Fruit fly (Drosophila melanogaster): ENCODE results near the gene CG44227.

The CG44227 gene

dm6 chr3R:8652731-8653130 lies 32.2 kb downstream of the CG44227 start, which contains the start of the genes Sys1 and Dhod (continued):
- peak; percentile 83 for TF ChIP-seq hb (GFP tag; IDR thresholded peaks at IDR 0.05; ENCODE audit: partially characterized antibody)
- no peak for TF ChIP-seq CG1832 (GFP tag; optimal IDR thresholded peaks at IDR 0.05)
- peak; percentile 62 for TF ChIP-seq HLH3B (GFP tag; IDR thresholded peaks at IDR 0.05)
- peak; percentile 47 for TF ChIP-seq CG10654 (GFP tag; optimal IDR thresholded peaks at IDR 0.05)
- peak; percentile 21 for TF ChIP-seq ewg (GFP tag; optimal IDR thresholded peaks at IDR 0.05)
- peak; percentile 82 for TF ChIP-seq ems (GFP tag; optimal IDR thresholded peaks at IDR 0.05)
- TF ChIP-seq p53 (GFP tag; optimal IDR thresholded peaks at IDR 0.05), result no peak
- TF ChIP-seq Mes4 (GFP tag; optimal IDR thresholded peaks at IDR 0.05), result no peak
- peak; percentile 15 for TF ChIP-seq Spps (tag; optimal IDR thresholded peaks at IDR 0.05)
- peak; percentile 69 for TF ChIP-seq Max (GFP tag; optimal IDR thresholded peaks at IDR 0.05)
- TF ChIP-seq HHEX (GFP tag; optimal IDR thresholded peaks at IDR 0.05), result peak; percentile 38
- peak; percentile 22 for TF ChIP-seq tx (GFP tag; optimal IDR thresholded peaks at IDR 0.05)
- peak; percentile 70 for TF ChIP-seq lab (GFP tag; optimal IDR thresholded peaks at IDR 0.05)
- TF ChIP-seq ash1 (GFP tag; optimal IDR thresholded peaks at IDR 0.05), result no peak
- TF ChIP-seq klu (GFP tag; IDR thresholded peaks at IDR 0.05), result peak; percentile 40; the same call in 1 of the 2 replicates
- TF ChIP-seq CG18011 (GFP tag; optimal IDR thresholded peaks at IDR 0.05), result peak; percentile 60
- TF ChIP-seq nerfin-2 (GFP tag; IDR thresholded peaks at IDR 0.05; ENCODE audit: partially characterized antibody), result peak; percentile 64; the same call in 1 of the 2 replicates
- TF ChIP-seq CG6175 (GFP tag; IDR thresholded peaks at IDR 0.05), result no peak
- no peak for TF ChIP-seq sim (GFP tag; IDR thresholded peaks at IDR 0.05)
- TF ChIP-seq sob (GFP tag; IDR thresholded peaks at IDR 0.05), result peak; percentile 78
- no peak for TF ChIP-seq CG2875 (GFP tag; optimal IDR thresholded peaks at IDR 0.05)
- TF ChIP-seq CG17568 (GFP tag; optimal IDR thresholded peaks at IDR 0.05), result no peak
- no peak for TF ChIP-seq CG7745 (tag; optimal IDR thresholded peaks at IDR 0.05)
- no peak for TF ChIP-seq CG3726 (GFP tag; IDR thresholded peaks at IDR 0.05)
- peak; percentile 75 for TF ChIP-seq CG15514 (GFP tag; optimal IDR thresholded peaks at IDR 0.05)
- TF ChIP-seq twi (tag; optimal IDR thresholded peaks at IDR 0.05), result peak; percentile 19
- TF ChIP-seq abd-A (tag; optimal IDR thresholded peaks at IDR 0.05), result no peak
- peak; percentile 58 for TF ChIP-seq ssp (GFP tag; IDR thresholded peaks at IDR 0.05)
- no peak for TF ChIP-seq Asciz (GFP tag; optimal IDR thresholded peaks at IDR 0.05)
- peak; percentile 71 for TF ChIP-seq CG13894 (tag; optimal IDR thresholded peaks at IDR 0.05)
- TF ChIP-seq ac (GFP tag; optimal IDR thresholded peaks at IDR 0.05), result no peak
- TF ChIP-seq chif (GFP tag; optimal IDR thresholded peaks at IDR 0.05), result peak; percentile 29 to 57
- TF ChIP-seq Hmx (GFP tag; optimal IDR thresholded peaks at IDR 0.05), result peak; percentile 0
- peak; percentile 92 for TF ChIP-seq Med (GFP tag)
- TF ChIP-seq GATAe (GFP tag; conservative IDR thresholded peaks at IDR 0.05), result no peak
- TF ChIP-seq maf-S (GFP tag; optimal IDR thresholded peaks at IDR 0.05), result peak; percentile 67
- peak; percentile 36 for TF ChIP-seq Abd-B (GFP tag; optimal IDR thresholded peaks at IDR 0.05)
- peak; percentile 47 for TF ChIP-seq CG10209 (GFP tag; optimal IDR thresholded peaks at IDR 0.05)
- no peak for TF ChIP-seq pita (GFP tag; optimal IDR thresholded peaks at IDR 0.05)
- no peak for TF ChIP-seq CG2199 (GFP tag; IDR thresholded peaks at IDR 0.05)
- TF ChIP-seq toy (GFP tag; IDR thresholded peaks at IDR 0.05), result no peak
- TF ChIP-seq CG3163 (GFP tag; optimal IDR thresholded peaks at IDR 0.05), result peak; percentile 28
- peak; percentile 33 for TF ChIP-seq CG1792 (GFP tag; optimal IDR thresholded peaks at IDR 0.05)
- TF ChIP-seq CG9797 (GFP tag; optimal IDR thresholded peaks at IDR 0.05), result no peak
- no peak for TF ChIP-seq br (optimal IDR thresholded peaks at IDR 0.05)
- no peak for TF ChIP-seq cg (GFP tag; optimal IDR thresholded peaks at IDR 0.05)
- peak; percentile 61 for TF ChIP-seq CG12744 (GFP tag; optimal IDR thresholded peaks at IDR 0.05)
- TF ChIP-seq emc (GFP tag; optimal IDR thresholded peaks at IDR 0.05), result peak; percentile 29
- TF ChIP-seq CG7839 (tag; optimal IDR thresholded peaks at IDR 0.05), result peak; percentile 59
- TF ChIP-seq Dip2 (GFP tag; IDR thresholded peaks at IDR 0.05), result no peak
- TF ChIP-seq CG17802 (tag; optimal IDR thresholded peaks at IDR 0.05), result no peak
